Worm (Caenorhabditis elegans) whole organism, L2 larva: ENCODE data around the gene elp-1.

Experiments used
- C34F6.9 ChIP-seq: fragments of 150-350 bp; optimal IDR thresholded peaks from 2 replicates; lab custom pipeline; 2014; ENCODE audit warnings: missing biosample characterization, missing genetic modification characterization
- F13H6.1 ChIP-seq: sonication (generic microtip); optimal IDR thresholded peaks from 2 replicates; lab custom pipeline; 2016; ENCODE audit warnings: missing genetic modification characterization, missing compliant biosample characterization
- R02D3.7 ChIP-seq: fragments of 150-350 bp; optimal IDR thresholded peaks from 2 replicates; lab custom pipeline; 2014; ENCODE audit warnings: missing biosample characterization, missing genetic modification characterization
- Y55F3AM.14 ChIP-seq: fragments of 200-800 bp; sonication (Bioruptor generic); optimal IDR thresholded peaks from 2 replicates; lab custom pipeline; 2018; ENCODE audit warnings: mild to moderate bottlenecking, missing genetic modification characterization, missing compliant biosample characterization
- ZK546.5 ChIP-seq: sonication (generic microtip); optimal IDR thresholded peaks from 2 replicates; lab custom pipeline; 2017; ENCODE audit warnings: missing biosample characterization, missing genetic modification characterization
- alr-1 ChIP-seq: fragments of 150-350 bp; optimal IDR thresholded peaks from 2 replicates; lab custom pipeline; 2014; ENCODE audit warnings: missing biosample characterization, missing genetic modification characterization
- aly-2 ChIP-seq: fragments of 150-350 bp; optimal IDR thresholded peaks from 2 replicates; lab custom pipeline; 2014; ENCODE audit warnings: missing biosample characterization, missing genetic modification characterization
- ama-1 ChIP-seq: fragments of 150-350 bp; optimal IDR thresholded peaks from 2 replicates; lab custom pipeline; 2018; ENCODE audit warnings: inconsistent platforms
- blmp-1 ChIP-seq: sonication (generic microtip); optimal IDR thresholded peaks from 2 replicates; lab custom pipeline; 2017; ENCODE audit warnings: missing genetic modification characterization, mild to moderate bottlenecking, missing compliant biosample characterization, antibody characterized with exemption, moderate library complexity; ENCODE audit not compliant: insufficient read depth
- ceh-16 ChIP-seq: fragments of 150-350 bp; optimal IDR thresholded peaks from 2 replicates; lab custom pipeline; 2014; ENCODE audit warnings: missing biosample characterization, missing genetic modification characterization
- ceh-82 ChIP-seq: fragments of 150-350 bp; optimal IDR thresholded peaks from 2 replicates; lab custom pipeline; 2014; ENCODE audit warnings: missing biosample characterization, missing genetic modification characterization
- crh-2 ChIP-seq: sonication (generic microtip); optimal IDR thresholded peaks from 2 replicates; lab custom pipeline; 2017; ENCODE audit warnings: missing biosample characterization, missing genetic modification characterization
- dmd-4 ChIP-seq: sonication (generic microtip); optimal IDR thresholded peaks from 2 replicates; lab custom pipeline; 2017; ENCODE audit warnings: missing biosample characterization, missing genetic modification characterization
- egl-27 ChIP-seq: sonication (generic microtip); optimal IDR thresholded peaks from 3 replicates; lab custom pipeline; 2017; ENCODE audit warnings: missing biosample characterization, missing genetic modification reagents, missing genetic modification characterization
- elt-1 ChIP-seq: fragments of 150-350 bp; optimal IDR thresholded peaks from 2 replicates; lab custom pipeline; 2014; ENCODE audit warnings: missing biosample characterization, missing genetic modification characterization
- elt-3 ChIP-seq: sonication (generic microtip); optimal IDR thresholded peaks from 2 replicates; lab custom pipeline; 2017; ENCODE audit warnings: missing biosample characterization, missing genetic modification characterization
- fos-1 ChIP-seq: fragments of 150-350 bp; optimal IDR thresholded peaks from 2 replicates; lab custom pipeline; 2014; ENCODE audit warnings: missing biosample characterization, missing genetic modification characterization
- gmeb-1 ChIP-seq: fragments of 150-350 bp; optimal IDR thresholded peaks from 2 replicates; lab custom pipeline; 2014; ENCODE audit warnings: missing biosample characterization, missing genetic modification characterization
- lin-11 ChIP-seq: fragments of 150-350 bp; sonication (generic microtip); optimal IDR thresholded peaks from 2 replicates; lab custom pipeline; 2014; ENCODE audit warnings: missing biosample characterization, missing genetic modification characterization, inconsistent platforms, mixed read lengths
- lin-13 ChIP-seq: fragments of 150-350 bp; optimal IDR thresholded peaks from 2 replicates; lab custom pipeline; 2014; ENCODE audit warnings: missing biosample characterization, missing genetic modification reagents, missing genetic modification characterization
- lin-39 ChIP-seq: fragments of 150-350 bp; optimal IDR thresholded peaks from 2 replicates; lab custom pipeline; 2014; ENCODE audit warnings: missing biosample characterization, missing genetic modification reagents, missing genetic modification characterization
- lsy-2 ChIP-seq, 2 experiments: fragments of 150-350 bp in 1 of 2; sonication (generic microtip) in 1 of 2; optimal IDR thresholded peaks; 2 replicates each; lab custom pipeline; 2014 to 2017; ENCODE audit warnings: missing biosample characterization in 2 of 2, missing genetic modification characterization in 2 of 2
- mab-5 ChIP-seq: fragments of 150-350 bp; optimal IDR thresholded peaks from 2 replicates; lab custom pipeline; 2014; ENCODE audit warnings: missing biosample characterization, missing genetic modification characterization
- mbf-1 ChIP-seq: sonication (generic microtip); optimal IDR thresholded peaks from 2 replicates; lab custom pipeline; 2017; ENCODE audit warnings: missing biosample characterization, missing genetic modification characterization
- mdl-1 ChIP-seq, 2 experiments: fragments of 150-350 bp in 1 of 2; sonication (generic microtip) in 1 of 2; optimal IDR thresholded peaks; 2 replicates each; lab custom pipeline; 2017; ENCODE audit warnings: missing biosample characterization in 2 of 2, missing genetic modification characterization in 2 of 2
- nhr-10 ChIP-seq: sonication (generic microtip); optimal IDR thresholded peaks from 2 replicates; lab custom pipeline; 2017; ENCODE audit warnings: missing biosample characterization, missing genetic modification characterization
- nhr-11 ChIP-seq: fragments of 150-350 bp; optimal IDR thresholded peaks from 2 replicates; lab custom pipeline; 2014; ENCODE audit warnings: missing biosample characterization, missing genetic modification characterization
- nhr-12 ChIP-seq: fragments of 150-350 bp; optimal IDR thresholded peaks from 2 replicates; lab custom pipeline; 2014; ENCODE audit warnings: missing biosample characterization, missing genetic modification characterization
- nhr-129 ChIP-seq: fragments of 150-350 bp; optimal IDR thresholded peaks from 2 replicates; lab custom pipeline; 2014; ENCODE audit warnings: missing biosample characterization, missing genetic modification characterization
- nhr-21 ChIP-seq: fragments of 150-350 bp; optimal IDR thresholded peaks from 2 replicates; lab custom pipeline; 2014; ENCODE audit warnings: missing biosample characterization, missing genetic modification characterization
- nhr-23 ChIP-seq: fragments of 150-350 bp; optimal IDR thresholded peaks from 2 replicates; lab custom pipeline; 2014; ENCODE audit warnings: missing biosample characterization, missing genetic modification reagents, missing genetic modification characterization
- nhr-237 ChIP-seq: fragments of 150-350 bp; optimal IDR thresholded peaks from 2 replicates; lab custom pipeline; 2014; ENCODE audit warnings: missing biosample characterization, missing genetic modification characterization
- nhr-25 ChIP-seq: fragments of 150-350 bp; sonication (generic microtip); optimal IDR thresholded peaks from 3 replicates; lab custom pipeline; 2014; ENCODE audit warnings: missing biosample characterization, missing genetic modification characterization
- nhr-6 ChIP-seq: fragments of 150-350 bp; optimal IDR thresholded peaks from 2 replicates; lab custom pipeline; 2014; ENCODE audit warnings: missing biosample characterization, missing genetic modification characterization
- nhr-77 ChIP-seq: fragments of 150-350 bp; optimal IDR thresholded peaks from 2 replicates; lab custom pipeline; 2014; ENCODE audit warnings: missing biosample characterization, missing genetic modification characterization
- peb-1 ChIP-seq: fragments of 150-350 bp; optimal IDR thresholded peaks from 2 replicates; lab custom pipeline; 2014; ENCODE audit warnings: missing biosample characterization, missing genetic modification characterization
- sem-4 ChIP-seq: fragments of 150-350 bp; optimal IDR thresholded peaks from 2 replicates; lab custom pipeline; 2014; ENCODE audit warnings: missing biosample characterization, missing genetic modification reagents, missing genetic modification characterization
- skn-1 ChIP-seq: sonication (generic microtip); optimal IDR thresholded peaks from 2 replicates; lab custom pipeline; 2017; ENCODE audit warnings: missing biosample characterization, missing genetic modification characterization
- sma-3 ChIP-seq: sonication (generic microtip); optimal IDR thresholded peaks from 2 replicates; lab custom pipeline; 2016; ENCODE audit warnings: missing genetic modification reagents, missing genetic modification characterization, missing compliant biosample characterization
- sma-9 ChIP-seq, 2 experiments: fragments of 150-350 bp in 1 of 2; sonication (generic microtip) in 1 of 2; optimal IDR thresholded peaks; 2 replicates each; lab custom pipeline; 2014 to 2016; ENCODE audit warnings: missing genetic modification characterization in 2 of 2, mild to moderate bottlenecking in 1 of 2, missing biosample characterization in 1 of 2, missing compliant biosample characterization in 1 of 2, missing genetic modification reagents in 1 of 2, moderate library complexity in 1 of 2
- snpc-4 ChIP-seq: fragments of 150-350 bp; optimal IDR thresholded peaks from 2 replicates; lab custom pipeline; 2014; ENCODE audit warnings: missing biosample characterization, missing genetic modification characterization
- unc-39 ChIP-seq: fragments of 150-350 bp; optimal IDR thresholded peaks from 2 replicates; lab custom pipeline; 2014; ENCODE audit warnings: missing biosample characterization, missing genetic modification characterization
- unc-55 ChIP-seq: fragments of 150-350 bp; sonication (generic microtip); optimal IDR thresholded peaks from 3 replicates; lab custom pipeline; 2014; ENCODE audit warnings: missing biosample characterization, missing genetic modification reagents, missing genetic modification characterization
- unc-62 ChIP-seq: fragments of 150-350 bp; optimal IDR thresholded peaks from 2 replicates; lab custom pipeline; 2014; ENCODE audit warnings: missing biosample characterization, missing genetic modification reagents, missing genetic modification characterization
- zag-1 ChIP-seq: fragments of 150-350 bp; optimal IDR thresholded peaks from 2 replicates; lab custom pipeline; 2014; ENCODE audit warnings: missing biosample characterization, missing genetic modification characterization
- ztf-1 ChIP-seq: fragments of 200-800 bp; sonication (Bioruptor generic); conservative IDR thresholded peaks from 2 replicates; pipeline ENCODE4 v1.3.6; 2022; ENCODE audit warnings: missing genetic modification characterization, missing compliant biosample characterization
- ztf-11 ChIP-seq: sonication (generic microtip); optimal IDR thresholded peaks from 2 replicates; lab custom pipeline; 2017; ENCODE audit warnings: missing biosample characterization, missing genetic modification characterization
- ztf-4 ChIP-seq: fragments of 150-350 bp; optimal IDR thresholded peaks from 2 replicates; lab custom pipeline; 2014; ENCODE audit warnings: missing biosample characterization, missing genetic modification characterization

The elp-1 gene

ce11 chrV:20790011-20790410 is 20.1 kb upstream of the elp-1 start, which contains the start of gene Y44A6D.1:
Gene Y44A6D.1 (minus strand): TSS chrV:20790033.
- peak; percentile 73 for TF ChIP-seq snpc-4 (tag; lab: Kevin White, UChicago)
- no peak for TF ChIP-seq egl-27 (tag; lab: Kevin White, UChicago)
- no peak for TF ChIP-seq sma-9 (GFP tag; optimal IDR thresholded peaks at IDR 0.05; lab: Kevin White, UChicago)
- no peak for TF ChIP-seq sma-9 (tag; optimal IDR thresholded peaks at IDR 0.05; lab: Kevin White, UChicago)
- TF ChIP-seq peb-1 (tag; lab: Kevin White, UChicago) = no peak
- no peak for TF ChIP-seq sem-4 (tag; lab: Kevin White, UChicago)
- no peak for TF ChIP-seq lin-39

ce11 chrV:20789105-20789504 is 19.1 kb upstream of the elp-1 start, which contains the start of gene tpan-1:
Gene tpan-1 (plus strand): TSS chrV:20789502.
- no peak for TF ChIP-seq nhr-6 (tag; lab: Kevin White, UChicago)
- TF ChIP-seq lsy-2 (tag; optimal IDR thresholded peaks at IDR 0.05; lab: Kevin White, UChicago) = peak; percentile 29 to 57
- no peak for TF ChIP-seq gmeb-1
- no peak for TF ChIP-seq unc-39 (tag; lab: Kevin White, UChicago)
- no peak for TF ChIP-seq ztf-11 (tag; lab: Kevin White, UChicago)
- peak; percentile 85 for TF ChIP-seq zag-1 (tag; lab: Kevin White, UChicago)
- no peak for TF ChIP-seq nhr-23 (tag; lab: Kevin White, UChicago)
- TF ChIP-seq egl-27 (tag; lab: Kevin White, UChicago) = peak; percentile 16
- no peak for TF ChIP-seq ceh-16 (tag; lab: Kevin White, UChicago)
- no peak for TF ChIP-seq peb-1 (tag; lab: Kevin White, UChicago)
- peak; percentile 75 for TF ChIP-seq C34F6.9 (tag; lab: Kevin White, UChicago)
- TF ChIP-seq nhr-237 (tag; lab: Kevin White, UChicago) = no peak
- peak; percentile 22 for TF ChIP-seq mab-5
- no peak for TF ChIP-seq elt-3 (tag; lab: Kevin White, UChicago)
- peak; percentile 91 for TF ChIP-seq Y55F3AM.14 (GFP tag; lab: Kevin White, UChicago)
- no peak for TF ChIP-seq snpc-4 (tag; lab: Kevin White, UChicago)
- TF ChIP-seq unc-55 (GFP tag; lab: Kevin White, UChicago) = peak; percentile 90
- TF ChIP-seq lin-11 = peak; percentile 75
- no peak for TF ChIP-seq nhr-25 (tag; lab: Kevin White, UChicago)
- TF ChIP-seq nhr-77 = no peak
- TF ChIP-seq R02D3.7 (tag; lab: Kevin White, UChicago) = no peak
- no peak for TF ChIP-seq lin-13
- TF ChIP-seq lin-39 = no peak
- TF ChIP-seq ama-1 (lab: Kevin White, UChicago) = no peak
- TF ChIP-seq mbf-1 = no peak
- no peak for TF ChIP-seq skn-1 (tag; lab: Kevin White, UChicago)
- no peak for TF ChIP-seq alr-1
- TF ChIP-seq sem-4 (tag; lab: Kevin White, UChicago) = peak; percentile 36
- TF ChIP-seq ceh-82 (tag; lab: Kevin White, UChicago) = no peak
- no peak for TF ChIP-seq nhr-11
- no peak for TF ChIP-seq sma-9 (GFP tag; optimal IDR thresholded peaks at IDR 0.05; lab: Kevin White, UChicago)
- TF ChIP-seq sma-9 (tag; optimal IDR thresholded peaks at IDR 0.05; lab: Kevin White, UChicago) = no peak
- no peak for TF ChIP-seq dmd-4 (tag; lab: Kevin White, UChicago)
- TF ChIP-seq ZK546.5 = no peak
- peak; percentile 64 for TF ChIP-seq nhr-129 (tag; lab: Kevin White, UChicago)
- TF ChIP-seq ztf-4 (tag; lab: Kevin White, UChicago) = no peak
- TF ChIP-seq blmp-1 (tag; lab: Kevin White, UChicago) = no peak
- TF ChIP-seq mdl-1 (tag; optimal IDR thresholded peaks at IDR 0.05; lab: Kevin White, UChicago) = peak in 1 of 2 experiments; percentile 73
- TF ChIP-seq crh-2 (tag; lab: Kevin White, UChicago) = peak; percentile 76
- no peak for TF ChIP-seq nhr-12 (tag; lab: Kevin White, UChicago)
- TF ChIP-seq F13H6.1 = peak; percentile 53
- no peak for TF ChIP-seq aly-2
- TF ChIP-seq nhr-21 (tag; lab: Kevin White, UChicago) = no peak
- TF ChIP-seq sma-3 (GFP tag; lab: Kevin White, UChicago) = no peak
- no peak for TF ChIP-seq nhr-10 (tag; lab: Kevin White, UChicago)
- 0 out of 2 replicates have a peak, but pooled peaks have one; percentile 79 for TF ChIP-seq ztf-1 (GFP tag; lab: Robert Waterston, UW)
- no peak for TF ChIP-seq fos-1 (tag; lab: Kevin White, UChicago)
- TF ChIP-seq unc-62 (GFP tag; lab: Kevin White, UChicago) = no peak
- no peak for TF ChIP-seq elt-1 (tag; lab: Kevin White, UChicago)
- TF ChIP-seq, all 48 proteins: peak for 14
